Fruit fly (Drosophila melanogaster) whole organism, embryonic: Measurements from ENCODE around the gene GstT4.
A peak's percentile ranks its signal among the peaks of the same experiment; 100 is the strongest.

ENCODE experiments used
- Bteb2 ChIP-seq: fragments of 200-800 bp; sonication (Bioruptor generic); optimal IDR thresholded peaks from 2 replicates; lab custom pipeline; 2016; ENCODE audit warnings: missing biosample characterization, missing genetic modification characterization
- C15 ChIP-seq: fragments of 200-800 bp; sonication (Bioruptor generic); IDR thresholded peaks from 3 replicates; pipeline ENCODE4 v1.3.6; 2022; ENCODE audit warnings: missing biosample characterization, missing genetic modification characterization
- CG10959 ChIP-seq: fragments of 200-800 bp; sonication (Bioruptor generic); IDR thresholded peaks from 2 replicates; pipeline ENCODE4 v1.3.6; 2022; ENCODE audit warnings: missing biosample characterization, missing genetic modification characterization
- CG11695 ChIP-seq: fragments of 200-800 bp; sonication (Bioruptor generic); IDR thresholded peaks from 3 replicates; pipeline ENCODE4 v1.3.6; 2022; ENCODE audit warnings: missing biosample characterization, missing genetic modification characterization
- CG12155 ChIP-seq: fragments of 200-800 bp; sonication (Bioruptor generic); optimal IDR thresholded peaks from 3 replicates; lab custom pipeline; 2016; ENCODE audit warnings: missing biosample characterization, missing genetic modification characterization
- CG14667 ChIP-seq: fragments of 200-800 bp; sonication (Bioruptor generic); IDR thresholded peaks from 2 replicates; pipeline ENCODE4 v1.3.6; 2022; ENCODE audit warnings: missing biosample characterization, missing genetic modification characterization
- CG18262 ChIP-seq: fragments of 200-800 bp; optimal IDR thresholded peaks from 3 replicates; lab custom pipeline; 2019; ENCODE audit warnings: missing biosample characterization, mild to moderate bottlenecking, missing genetic modification characterization, moderate library complexity
- CG18619 ChIP-seq: fragments of 200-800 bp; sonication (Bioruptor generic); optimal IDR thresholded peaks from 3 replicates; lab custom pipeline; 2017; ENCODE audit warnings: missing biosample characterization, mild to moderate bottlenecking, missing genetic modification characterization
- CG31365 ChIP-seq: fragments of 200-800 bp; sonication (Bioruptor generic); optimal IDR thresholded peaks from 2 replicates; lab custom pipeline; 2018; ENCODE audit warnings: missing biosample characterization, mild to moderate bottlenecking, missing genetic modification characterization
- CG31441 ChIP-seq: fragments of 200-800 bp; sonication (Bioruptor generic); IDR thresholded peaks from 2 replicates; pipeline ENCODE4 v1.3.6; 2022; ENCODE audit warnings: missing biosample characterization, missing genetic modification characterization
- CG32532 ChIP-seq: fragments of 200-800 bp; sonication (Bioruptor generic); IDR thresholded peaks from 2 replicates; pipeline ENCODE4 v1.3.6; 2022; ENCODE audit warnings: missing biosample characterization, missing genetic modification characterization
- CG32767 ChIP-seq: fragments of 200-800 bp; sonication (Bioruptor generic); IDR thresholded peaks from 2 replicates; pipeline ENCODE4 v1.3.6; 2022; ENCODE audit warnings: missing biosample characterization, missing genetic modification characterization
- CG4404 ChIP-seq: fragments of 200-800 bp; sonication (Bioruptor generic); IDR thresholded peaks from 2 replicates; pipeline ENCODE4 v1.3.6; 2022; ENCODE audit warnings: missing biosample characterization, missing genetic modification characterization
- CG4854 ChIP-seq: fragments of 200-800 bp; sonication (Bioruptor generic); optimal IDR thresholded peaks from 2 replicates; lab custom pipeline; 2016; ENCODE audit warnings: missing biosample characterization, missing genetic modification characterization, inconsistent platforms
- CG7786 ChIP-seq: fragments of 200-800 bp; sonication (Bioruptor generic); optimal IDR thresholded peaks from 2 replicates; lab custom pipeline; 2016; ENCODE audit warnings: missing biosample characterization, missing genetic modification characterization
- CG7928 ChIP-seq: fragments of 200-800 bp; sonication (Bioruptor generic); optimal IDR thresholded peaks from 2 replicates; lab custom pipeline; 2017; ENCODE audit warnings: missing biosample characterization, mild to moderate bottlenecking, missing genetic modification characterization
- CG8290 ChIP-seq, 3 experiments: fragments of 200-800 bp; sonication (Bioruptor generic); optimal IDR thresholded peaks; 2 replicates each; lab custom pipeline; 2016 to 2019; ENCODE audit warnings: missing biosample characterization in 3 of 3, missing genetic modification characterization in 3 of 3, mild to moderate bottlenecking in 2 of 3, moderate library complexity in 1 of 3
- CG9817 ChIP-seq: fragments of 200-800 bp; sonication (Bioruptor generic); optimal IDR thresholded peaks from 2 replicates; lab custom pipeline; 2018; ENCODE audit warnings: missing biosample characterization, mild to moderate bottlenecking, missing genetic modification characterization, moderate library complexity
- D19B ChIP-seq: fragments of 200-800 bp; sonication (Bioruptor generic); optimal IDR thresholded peaks from 2 replicates; lab custom pipeline; 2017; ENCODE audit warnings: missing biosample characterization, mild to moderate bottlenecking, missing genetic modification characterization
- Doc3 ChIP-seq: fragments of 200-800 bp; sonication (Bioruptor generic); IDR thresholded peaks from 3 replicates; pipeline ENCODE4 v1.3.6; 2022; ENCODE audit warnings: missing biosample characterization, missing genetic modification characterization; ENCODE audit not compliant: partially characterized antibody
- Eip74EF ChIP-seq, 2 experiments: fragments of 200-800 bp in 1 of 2; fragments of >200 bp in 1 of 2; sonication (Bioruptor generic) in 1 of 2; optimal IDR thresholded peaks; 2 replicates each; lab custom pipeline; 2017 to 2019; ENCODE audit warnings: missing biosample characterization in 2 of 2, missing genetic modification characterization in 2 of 2, mild to moderate bottlenecking in 1 of 2, moderate library complexity in 1 of 2
- Hr3 ChIP-seq: fragments of 200-800 bp; sonication (Bioruptor generic); optimal IDR thresholded peaks from 3 replicates; lab custom pipeline; 2016; ENCODE audit warnings: missing biosample characterization, missing genetic modification characterization
- Hr51 ChIP-seq, 2 experiments: fragments of 200-800 bp; sonication (Bioruptor generic); optimal IDR thresholded peaks; 2 replicates in 1 of 2; 3 replicates in 1 of 2; lab custom pipeline; 2016 to 2018; ENCODE audit warnings: missing biosample characterization in 2 of 2, missing genetic modification characterization in 2 of 2, mild to moderate bottlenecking in 1 of 2, moderate library complexity in 1 of 2
- Kr ChIP-seq: fragments of 200-800 bp; sonication (Bioruptor generic); optimal IDR thresholded peaks from 2 replicates; lab custom pipeline; 2017; ENCODE audit warnings: missing biosample characterization, mild to moderate bottlenecking, missing genetic modification characterization
- Lim3 ChIP-seq: fragments of 200-800 bp; sonication (Bioruptor generic); IDR thresholded peaks from 2 replicates; pipeline ENCODE4 v1.3.6; 2022; ENCODE audit warnings: missing biosample characterization, missing genetic modification characterization
- Mes4 ChIP-seq: fragments of 200-800 bp; sonication (Bioruptor generic); optimal IDR thresholded peaks from 2 replicates; lab custom pipeline; 2016; ENCODE audit warnings: missing biosample characterization, missing genetic modification characterization
- Nf-YA ChIP-seq: fragments of 200-800 bp; sonication (Bioruptor generic); IDR thresholded peaks from 2 replicates; pipeline ENCODE4 v1.3.6; 2022; ENCODE audit warnings: missing biosample characterization, missing genetic modification characterization
- Nf-YC ChIP-seq: fragments of 200-800 bp; optimal IDR thresholded peaks from 3 replicates; lab custom pipeline; 2019; ENCODE audit warnings: missing biosample characterization, mild to moderate bottlenecking, missing genetic modification characterization, moderate library complexity
- Oli ChIP-seq: fragments of 200-800 bp; sonication (Bioruptor generic); optimal IDR thresholded peaks from 2 replicates; lab custom pipeline; 2018; ENCODE audit warnings: missing biosample characterization, mild to moderate bottlenecking, missing genetic modification characterization, moderate library complexity
- Six4 ChIP-seq: fragments of 200-800 bp; sonication (Bioruptor generic); optimal IDR thresholded peaks from 2 replicates; lab custom pipeline; 2016; ENCODE audit warnings: missing biosample characterization, missing genetic modification characterization
- Sox102F ChIP-seq: fragments of 200-800 bp; sonication (Bioruptor generic); optimal IDR thresholded peaks from 2 replicates; lab custom pipeline; 2018; ENCODE audit warnings: missing biosample characterization, mild to moderate bottlenecking, missing genetic modification characterization, moderate library complexity
- YL-1 ChIP-seq: fragments of 200-800 bp; sonication (Bioruptor generic); optimal IDR thresholded peaks from 3 replicates; lab custom pipeline; 2017; ENCODE audit warnings: missing biosample characterization, mild to moderate bottlenecking, missing genetic modification characterization
- abd-A ChIP-seq: fragments of 200-800 bp; sonication (Bioruptor generic); optimal IDR thresholded peaks from 3 replicates; lab custom pipeline; 2019; ENCODE audit warnings: missing biosample characterization, mild to moderate bottlenecking, missing genetic modification characterization, moderate library complexity
- ato ChIP-seq: fragments of 200-800 bp; sonication (Bioruptor generic); IDR thresholded peaks from 2 replicates; pipeline ENCODE4 v1.3.6; 2022; ENCODE audit warnings: missing biosample characterization, missing genetic modification characterization; ENCODE audit not compliant: partially characterized antibody
- bowl ChIP-seq: fragments of 200-800 bp; sonication (Bioruptor generic); IDR thresholded peaks from 2 replicates; pipeline ENCODE4 v1.3.6; 2022; ENCODE audit warnings: missing biosample characterization, missing genetic modification characterization
- br ChIP-seq: fragments of >200 bp; optimal IDR thresholded peaks from 2 replicates; lab custom pipeline; 2017
- fd64A ChIP-seq: fragments of 200-800 bp; sonication (Bioruptor generic); optimal IDR thresholded peaks from 3 replicates; lab custom pipeline; 2018; ENCODE audit warnings: missing biosample characterization, mild to moderate bottlenecking, missing genetic modification characterization
- hbn ChIP-seq: fragments of 200-800 bp; sonication (Bioruptor generic); IDR thresholded peaks from 2 replicates; pipeline ENCODE4 v1.3.6; 2022; ENCODE audit warnings: missing biosample characterization, missing genetic modification characterization; ENCODE audit not compliant: partially characterized antibody
- ind ChIP-seq: fragments of 200-800 bp; sonication (Bioruptor generic); optimal IDR thresholded peaks from 3 replicates; lab custom pipeline; 2016; ENCODE audit warnings: missing biosample characterization, missing genetic modification characterization
- insv ChIP-seq, 2 experiments: fragments of 200-800 bp; sonication (Bioruptor generic); optimal IDR thresholded peaks; 3 replicates each; lab custom pipeline; 2016 to 2018; ENCODE audit warnings: missing biosample characterization in 2 of 2, missing genetic modification characterization in 2 of 2
- maf-S ChIP-seq: fragments of 200-800 bp; sonication (Bioruptor generic); optimal IDR thresholded peaks from 2 replicates; lab custom pipeline; 2016; ENCODE audit warnings: missing biosample characterization, missing genetic modification characterization
- mam ChIP-seq: fragments of 200-800 bp; sonication (Bioruptor generic); optimal IDR thresholded peaks from 3 replicates; lab custom pipeline; 2016; ENCODE audit warnings: missing biosample characterization, missing genetic modification characterization
- nau ChIP-seq: fragments of 200-800 bp; sonication (Bioruptor generic); optimal IDR thresholded peaks from 3 replicates; lab custom pipeline; 2017; ENCODE audit warnings: missing biosample characterization, mild to moderate bottlenecking, missing genetic modification characterization, missing genetic modification reagents
- nerfin-2 ChIP-seq: fragments of 200-800 bp; sonication (Bioruptor generic); IDR thresholded peaks from 2 replicates; pipeline ENCODE4 v1.3.6; 2022; ENCODE audit warnings: missing biosample characterization, missing genetic modification characterization; ENCODE audit not compliant: partially characterized antibody
- phol ChIP-seq: fragments of 200-800 bp; sonication (Bioruptor generic); optimal IDR thresholded peaks from 3 replicates; lab custom pipeline; 2018; ENCODE audit warnings: missing biosample characterization, mild to moderate bottlenecking, missing genetic modification characterization, moderate library complexity
- row ChIP-seq: fragments of 200-800 bp; sonication (Bioruptor generic); IDR thresholded peaks from 3 replicates; pipeline ENCODE4 v1.3.6; 2022; ENCODE audit warnings: missing biosample characterization, missing genetic modification characterization
- scrt ChIP-seq: fragments of 200-800 bp; sonication (Bioruptor generic); optimal IDR thresholded peaks from 2 replicates; lab custom pipeline; 2018; ENCODE audit warnings: missing biosample characterization, mild to moderate bottlenecking, missing genetic modification characterization, moderate library complexity
- sens-2 ChIP-seq: fragments of 200-800 bp; sonication (Bioruptor generic); IDR thresholded peaks from 2 replicates; pipeline ENCODE4 v1.3.6; 2022; ENCODE audit warnings: missing biosample characterization, missing genetic modification characterization
- usp ChIP-seq: fragments of >200 bp; optimal IDR thresholded peaks from 2 replicates; lab custom pipeline; 2017; ENCODE audit warnings: missing biosample characterization, missing genetic modification characterization

The GstT4 gene

DNA sequence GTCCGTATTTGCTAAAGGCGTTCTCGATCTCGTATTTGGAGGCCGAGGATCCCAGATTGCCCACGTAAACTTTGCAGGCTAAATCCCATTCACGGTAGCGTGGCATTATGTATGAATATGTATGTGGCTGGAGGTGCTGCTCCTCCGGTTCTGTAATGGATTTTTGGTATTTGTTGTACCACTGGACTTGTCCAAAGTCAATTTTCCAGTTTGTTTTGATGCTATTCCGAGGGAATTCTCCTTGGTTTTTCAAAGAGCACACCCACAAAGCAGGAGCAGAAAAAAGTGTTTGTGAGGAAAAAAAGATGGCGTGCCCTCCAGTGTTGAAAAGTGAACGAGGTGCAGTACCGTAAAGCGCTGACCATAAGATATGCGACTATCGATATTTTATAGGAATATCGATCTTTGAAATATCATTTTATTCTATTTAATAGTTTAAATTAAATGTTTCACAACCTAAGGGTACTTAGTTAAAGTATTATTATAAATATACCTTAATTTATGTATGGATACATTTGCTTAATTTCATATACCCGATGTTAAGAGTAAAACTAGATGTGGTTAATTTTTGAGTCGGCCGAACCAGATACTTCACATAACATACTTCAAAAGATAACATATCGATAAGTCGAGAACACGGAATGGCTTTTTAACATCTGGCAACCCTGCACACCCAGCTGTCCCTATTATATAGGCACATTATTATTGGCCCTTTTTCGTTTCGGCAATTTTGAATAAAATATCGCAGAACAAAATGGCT, 19.8 kb upstream of the GstT4 start, which contains the start of the genes Rbp1-like and Tim9a (continued):
- TF ChIP-seq CG4404 (GFP tag; lab: Robert Waterston, UW) (no peak), Bteb2 (GFP tag; lab: Kevin White, UChicago) (no peak), CG11695 (GFP tag; lab: Robert Waterston, UW) (no peak), ato (GFP tag; lab: Robert Waterston, UW) (peak; percentile 10; the same call in 1 of the 2 replicates), CG31441 (peak; percentile 37; the same call in 1 of the 2 replicates), CG10959 (GFP tag; lab: Robert Waterston, UW) (no peak), mam (peak; percentile 6), CG18619 (GFP tag; lab: Kevin White, UChicago) (no peak), C15 (GFP tag; lab: Robert Waterston, UW) (no peak), D19B (GFP tag; lab: Kevin White, UChicago) (no peak), Nf-YC (tag; lab: Kevin White, UChicago) (peak; percentile 82), br (lab: Kevin White, UChicago) (no peak), Eip74EF (GFP tag; optimal IDR thresholded peaks at IDR 0.05; lab: Kevin White, UChicago) (no peak), CG32532 (peak; percentile 22; the same call in 1 of the 2 replicates), sens-2 (no peak), fd64A (GFP tag; lab: Kevin White, UChicago) (no peak), nau (GFP tag; lab: Kevin White, UChicago) (no peak), Nf-YA (GFP tag; lab: Robert Waterston, UW) (no peak), YL-1 (peak; percentile 73), Hr3 (GFP tag; lab: Kevin White, UChicago) (peak; percentile 41), CG32767 (GFP tag; lab: Robert Waterston, UW) (no peak), Lim3 (GFP tag; lab: Robert Waterston, UW) (no peak), Six4 (no peak), Doc3 (GFP tag; lab: Robert Waterston, UW) (peak; percentile 71), CG18262 (tag; lab: Kevin White, UChicago) (peak; percentile 32), CG4854 (GFP tag; lab: Kevin White, UChicago) (no peak), CG9817 (peak; percentile 5), scrt (GFP tag; lab: Kevin White, UChicago) (no peak), CG7928 (GFP tag; lab: Kevin White, UChicago) (peak; percentile 38), CG31365 (tag; lab: Kevin White, UChicago) (no peak), Kr (GFP tag; lab: Kevin White, UChicago) (no peak), usp (GFP tag; lab: Kevin White, UChicago) (no peak), Oli (tag; lab: Kevin White, UChicago) (no peak), abd-A (tag; lab: Kevin White, UChicago) (no peak), bowl (no peak), Hr51 (GFP tag; optimal IDR thresholded peaks at IDR 0.05; lab: Kevin White, UChicago) (peak in 1 of 2 experiments; percentile 41), insv (GFP tag; optimal IDR thresholded peaks at IDR 0.05; lab: Kevin White, UChicago) (no peak), CG14667 (GFP tag; lab: Robert Waterston, UW) (no peak), hbn (GFP tag; lab: Robert Waterston, UW) (peak; percentile 60), CG7786 (GFP tag; lab: Kevin White, UChicago) (no peak), nerfin-2 (GFP tag; lab: Robert Waterston, UW) (peak; percentile 56; the same call in 1 of the 2 replicates), Mes4 (GFP tag; lab: Kevin White, UChicago) (no peak), Sox102F (GFP tag; lab: Kevin White, UChicago) (no peak), phol (tag; lab: Kevin White, UChicago) (peak; percentile 99), CG8290 (GFP tag; optimal IDR thresholded peaks at IDR 0.05; lab: Kevin White, UChicago) (peak; percentile 82), CG8290 (tag; optimal IDR thresholded peaks at IDR 0.05; lab: Kevin White, UChicago) (peak in 1 of 2 experiments; percentile 43), maf-S (GFP tag; lab: Kevin White, UChicago) (no peak), CG12155 (GFP tag; lab: Kevin White, UChicago) (peak; percentile 54), ind (GFP tag; lab: Kevin White, UChicago) (peak; percentile 26), row (peak; percentile 75)
